Fruit fly (Drosophila melanogaster) whole organism, embryonic: ENCODE data around the gene CG31922.

ENCODE experiments used
- Atf6 ChIP-seq: fragments of 200-800 bp; sonication (Bioruptor generic); IDR thresholded peaks from 2 replicates; pipeline ENCODE4 v1.3.6; 2022; ENCODE audit warnings: missing biosample characterization, missing genetic modification characterization
- Bdp1 ChIP-seq: fragments of 200-800 bp; sonication (Bioruptor generic); optimal IDR thresholded peaks from 3 replicates; lab custom pipeline; 2016; ENCODE audit warnings: missing biosample characterization, missing genetic modification characterization
- CG10147 ChIP-seq: fragments of 200-800 bp; sonication (Bioruptor generic); optimal IDR thresholded peaks from 2 replicates; lab custom pipeline; 2019; ENCODE audit warnings: missing biosample characterization, mild to moderate bottlenecking, missing genetic modification characterization, moderate library complexity
- CG10267 ChIP-seq: fragments of 200-800 bp; sonication (Bioruptor generic); optimal IDR thresholded peaks from 2 replicates; lab custom pipeline; 2018; ENCODE audit warnings: missing biosample characterization, mild to moderate bottlenecking, missing genetic modification characterization, moderate library complexity
- CG11456 ChIP-seq: fragments of 200-800 bp; sonication (Bioruptor generic); IDR thresholded peaks from 3 replicates; pipeline ENCODE4 v1.3.6; 2022; ENCODE audit warnings: missing biosample characterization, missing genetic modification characterization
- CG12769 ChIP-seq: fragments of 200-800 bp; sonication (Bioruptor generic); optimal IDR thresholded peaks from 2 replicates; lab custom pipeline; 2019; ENCODE audit warnings: missing biosample characterization, mild to moderate bottlenecking, missing genetic modification characterization, moderate library complexity
- CG13296 ChIP-seq: fragments of 200-800 bp; sonication (Bioruptor generic); optimal IDR thresholded peaks from 3 replicates; lab custom pipeline; 2018; ENCODE audit warnings: missing biosample characterization, mild to moderate bottlenecking, missing genetic modification characterization
- CG14014 ChIP-seq: fragments of 200-800 bp; sonication (Bioruptor generic); IDR thresholded peaks from 2 replicates; pipeline ENCODE4 v1.3.6; 2022; ENCODE audit warnings: missing biosample characterization, missing genetic modification characterization
- CG16815 ChIP-seq: fragments of 200-800 bp; sonication (Bioruptor generic); optimal IDR thresholded peaks from 3 replicates; lab custom pipeline; 2017; ENCODE audit warnings: missing biosample characterization, mild to moderate bottlenecking, missing genetic modification characterization
- CG17802 ChIP-seq: fragments of 200-800 bp; sonication (Bioruptor generic); optimal IDR thresholded peaks from 2 replicates; lab custom pipeline; 2018; ENCODE audit warnings: missing biosample characterization, mild to moderate bottlenecking, missing genetic modification characterization, moderate library complexity
- CG18619 ChIP-seq: fragments of 200-800 bp; sonication (Bioruptor generic); optimal IDR thresholded peaks from 3 replicates; lab custom pipeline; 2017; ENCODE audit warnings: missing biosample characterization, mild to moderate bottlenecking, missing genetic modification characterization
- CG2889 ChIP-seq: fragments of 200-800 bp; sonication (Bioruptor generic); IDR thresholded peaks from 3 replicates; pipeline ENCODE4 v1.3.6; 2022; ENCODE audit warnings: missing biosample characterization, missing genetic modification characterization
- CG30020 ChIP-seq: fragments of 200-800 bp; optimal IDR thresholded peaks from 2 replicates; lab custom pipeline; 2019; ENCODE audit warnings: missing biosample characterization, mild to moderate bottlenecking, missing genetic modification characterization, moderate library complexity
- CG3065 ChIP-seq: fragments of 200-800 bp; sonication (Bioruptor generic); optimal IDR thresholded peaks from 2 replicates; lab custom pipeline; 2016; ENCODE audit warnings: missing biosample characterization, missing genetic modification characterization
- CG3995 ChIP-seq: fragments of 200-800 bp; sonication (Bioruptor generic); optimal IDR thresholded peaks from 3 replicates; lab custom pipeline; 2016; ENCODE audit warnings: missing biosample characterization, missing genetic modification characterization
- CG4360 ChIP-seq: fragments of 200-800 bp; sonication (Bioruptor generic); IDR thresholded peaks from 2 replicates; pipeline ENCODE4 v1.3.6; 2022; ENCODE audit warnings: missing biosample characterization, missing genetic modification characterization
- CG4424 ChIP-seq: fragments of 200-800 bp; sonication (Bioruptor generic); optimal IDR thresholded peaks from 3 replicates; lab custom pipeline; 2016; ENCODE audit warnings: missing biosample characterization, missing genetic modification characterization
- CG4820 ChIP-seq: fragments of 200-800 bp; sonication (Bioruptor generic); optimal IDR thresholded peaks from 3 replicates; lab custom pipeline; 2016; ENCODE audit warnings: missing biosample characterization, missing genetic modification characterization
- CG6791 ChIP-seq: fragments of 200-800 bp; sonication (Bioruptor generic); IDR thresholded peaks from 3 replicates; pipeline ENCODE4 v1.3.6; 2022; ENCODE audit warnings: missing biosample characterization, missing genetic modification characterization; ENCODE audit not compliant: partially characterized antibody
- CG7839 ChIP-seq: fragments of 200-800 bp; sonication (Bioruptor generic); optimal IDR thresholded peaks from 3 replicates; lab custom pipeline; 2018; ENCODE audit warnings: missing biosample characterization, mild to moderate bottlenecking, missing genetic modification characterization, moderate library complexity
- CG8290 ChIP-seq, 3 experiments: fragments of 200-800 bp; sonication (Bioruptor generic); optimal IDR thresholded peaks; 2 replicates each; lab custom pipeline; 2016 to 2019; ENCODE audit warnings: missing biosample characterization in 3 of 3, missing genetic modification characterization in 3 of 3, mild to moderate bottlenecking in 2 of 3, moderate library complexity in 1 of 3
- Dbx ChIP-seq: fragments of 200-800 bp; sonication (Bioruptor generic); IDR thresholded peaks from 3 replicates; pipeline ENCODE4 v1.3.6; 2022; ENCODE audit warnings: missing biosample characterization, missing genetic modification characterization
- Doc2 ChIP-seq: fragments of 200-800 bp; sonication (Bioruptor generic); IDR thresholded peaks from 2 replicates; pipeline ENCODE4 v1.3.6; 2022; ENCODE audit warnings: missing biosample characterization, missing genetic modification characterization
- Doc3 ChIP-seq: fragments of 200-800 bp; sonication (Bioruptor generic); IDR thresholded peaks from 3 replicates; pipeline ENCODE4 v1.3.6; 2022; ENCODE audit warnings: missing biosample characterization, missing genetic modification characterization; ENCODE audit not compliant: partially characterized antibody
- Drgx ChIP-seq: fragments of 200-800 bp; sonication (Bioruptor generic); IDR thresholded peaks from 2 replicates; pipeline ENCODE4 v1.3.6; 2022; ENCODE audit warnings: missing biosample characterization, missing genetic modification characterization
- Fer1 ChIP-seq: fragments of 200-800 bp; sonication (Bioruptor generic); optimal IDR thresholded peaks from 2 replicates; lab custom pipeline; 2017; ENCODE audit warnings: missing biosample characterization, mild to moderate bottlenecking, missing genetic modification characterization
- HmgD ChIP-seq: fragments of 200-800 bp; sonication (Bioruptor generic); optimal IDR thresholded peaks from 3 replicates; lab custom pipeline; 2016; ENCODE audit warnings: missing biosample characterization, missing genetic modification characterization
- Hr78 ChIP-seq, 2 experiments: fragments of 200-800 bp in 1 of 2; fragments of >200 bp in 1 of 2; sonication (Bioruptor generic) in 1 of 2; optimal IDR thresholded peaks; 2 replicates each; lab custom pipeline; 2017 to 2019; ENCODE audit warnings: missing biosample characterization in 2 of 2, missing genetic modification characterization in 2 of 2, mild to moderate bottlenecking in 1 of 2, moderate library complexity in 1 of 2
- Lpt ChIP-seq: fragments of >200 bp; optimal IDR thresholded peaks from 2 replicates; lab custom pipeline; 2018; ENCODE audit warnings: missing biosample characterization, missing genetic modification characterization
- MBD-R2 ChIP-seq: fragments of 200-800 bp; sonication (Bioruptor generic); IDR thresholded peaks from 2 replicates; pipeline ENCODE4 v1.3.6; 2022; ENCODE audit warnings: missing biosample characterization, missing genetic modification characterization
- Myb ChIP-seq: fragments of 200-800 bp; sonication (Bioruptor generic); optimal IDR thresholded peaks from 2 replicates; lab custom pipeline; 2016; ENCODE audit warnings: missing biosample characterization, missing genetic modification characterization
- NC2β ChIP-seq: fragments of 200-800 bp; sonication (Bioruptor generic); optimal IDR thresholded peaks from 2 replicates; lab custom pipeline; 2016; ENCODE audit warnings: missing biosample characterization, missing genetic modification characterization
- Usf ChIP-seq: fragments of 200-800 bp; sonication (Bioruptor generic); optimal IDR thresholded peaks from 2 replicates; lab custom pipeline; 2017; ENCODE audit warnings: missing genotype, missing biosample characterization, missing genetic modification characterization
- Xrp1 ChIP-seq: fragments of 200-800 bp; sonication (Bioruptor generic); IDR thresholded peaks from 2 replicates; pipeline ENCODE4 v1.3.6; 2022; ENCODE audit warnings: missing biosample characterization, missing genetic modification characterization
- ap ChIP-seq: fragments of 200-800 bp; sonication (Bioruptor generic); IDR thresholded peaks from 2 replicates; pipeline ENCODE4 v1.3.6; 2022; ENCODE audit warnings: missing biosample characterization, missing genetic modification characterization
- btn ChIP-seq: fragments of 200-800 bp; sonication (Bioruptor generic); optimal IDR thresholded peaks from 2 replicates; lab custom pipeline; 2016; ENCODE audit warnings: missing biosample characterization, missing genetic modification characterization
- dimm ChIP-seq: fragments of 200-800 bp; sonication (Bioruptor generic); IDR thresholded peaks from 2 replicates; pipeline ENCODE4 v1.3.6; 2022; ENCODE audit warnings: missing biosample characterization, missing genetic modification characterization
- dpn ChIP-seq, 2 experiments: fragments of 200-800 bp; sonication (Bioruptor generic); optimal IDR thresholded peaks; 3 replicates each; lab custom pipeline; 2016; ENCODE audit warnings: missing biosample characterization in 2 of 2, missing genetic modification characterization in 2 of 2
- gcm ChIP-seq: fragments of 200-800 bp; sonication (Bioruptor generic); optimal IDR thresholded peaks from 2 replicates; lab custom pipeline; 2019; ENCODE audit warnings: missing biosample characterization, mild to moderate bottlenecking, missing genetic modification characterization, moderate library complexity
- kah ChIP-seq: fragments of 200-800 bp; sonication (Bioruptor generic); optimal IDR thresholded peaks from 2 replicates; lab custom pipeline; 2018; ENCODE audit warnings: missing biosample characterization, mild to moderate bottlenecking, missing genetic modification characterization
- lab ChIP-seq: fragments of 200-800 bp; sonication (Bioruptor generic); optimal IDR thresholded peaks from 3 replicates; lab custom pipeline; 2017; ENCODE audit warnings: missing biosample characterization, missing genetic modification characterization, mild to moderate bottlenecking, moderate library complexity, missing genetic modification reagents
- mirr ChIP-seq: fragments of 200-800 bp; sonication (Bioruptor generic); optimal IDR thresholded peaks from 3 replicates; lab custom pipeline; 2018; ENCODE audit warnings: missing biosample characterization, mild to moderate bottlenecking, missing genetic modification characterization
- pnt ChIP-seq: fragments of 200-800 bp; sonication (Bioruptor generic); optimal IDR thresholded peaks from 3 replicates; lab custom pipeline; 2016; ENCODE audit warnings: missing biosample characterization, missing genetic modification characterization
- psq ChIP-seq: fragments of 200-800 bp; sonication (Bioruptor generic); optimal IDR thresholded peaks from 2 replicates; lab custom pipeline; 2017; ENCODE audit warnings: missing biosample characterization, missing genetic modification characterization
- salm ChIP-seq: fragments of 200-800 bp; sonication (Bioruptor generic); optimal IDR thresholded peaks from 2 replicates; lab custom pipeline; 2018; ENCODE audit warnings: missing biosample characterization, mild to moderate bottlenecking, missing genetic modification characterization
- seq ChIP-seq: fragments of 200-800 bp; sonication (Bioruptor generic); IDR thresholded peaks from 2 replicates; pipeline ENCODE4 v1.3.6; 2022; ENCODE audit warnings: missing biosample characterization, missing genetic modification characterization
- sisA ChIP-seq: fragments of 200-800 bp; sonication (Bioruptor generic); IDR thresholded peaks from 2 replicates; pipeline ENCODE4 v1.3.6; 2022; ENCODE audit warnings: missing biosample characterization, missing genetic modification characterization
- toy ChIP-seq: fragments of 200-800 bp; sonication (Bioruptor generic); IDR thresholded peaks from 2 replicates; pipeline ENCODE4 v1.3.6; 2022; ENCODE audit warnings: missing biosample characterization, missing genetic modification characterization

Gene CG31922

dm6 chr2L:1144371-1145360 is 25.3 kb upstream of the CG31922 start (continued):
- TF ChIP-seq CG18619 (GFP tag; lab: Kevin White, UChicago) (peak; percentile 31), Doc3 (GFP tag; lab: Robert Waterston, UW) (no peak), seq (GFP tag; lab: Robert Waterston, UW) (0 out of 2 replicates have a peak, but pooled peaks have one; percentile 13), MBD-R2 (GFP tag; lab: Robert Waterston, UW) (no peak; the same call in 1 of the 2 replicates), Xrp1 (GFP tag; lab: Robert Waterston, UW) (peak; percentile 63), lab (peak; percentile 73), NC2β (GFP tag; lab: Kevin White, UChicago) (peak; percentile 8), toy (GFP tag; lab: Robert Waterston, UW) (no peak), CG3995 (GFP tag; lab: Kevin White, UChicago) (no peak), CG4424 (GFP tag; lab: Kevin White, UChicago) (peak; percentile 55), CG14014 (GFP tag; lab: Robert Waterston, UW) (0 out of 2 replicates have a peak, but pooled peaks have one; percentile 40), CG3065 (GFP tag; lab: Kevin White, UChicago) (no peak), HmgD (GFP tag; lab: Kevin White, UChicago) (no peak), CG16815 (peak; percentile 30), Dbx (no peak), dimm (GFP tag; lab: Robert Waterston, UW) (no peak), Lpt (no peak), CG17802 (peak; percentile 7), Bdp1 (GFP tag; lab: Kevin White, UChicago) (no peak), Atf6 (GFP tag; lab: Robert Waterston, UW) (0 out of 2 replicates have a peak, but pooled peaks have one; percentile 30), Drgx (GFP tag; lab: Robert Waterston, UW) (peak; percentile 43; the same call in 1 of the 2 replicates), dpn (GFP tag; optimal IDR thresholded peaks at IDR 0.05; lab: Kevin White, UChicago) (peak in 1 of 2 experiments; percentile 35), CG2889 (0 out of 3 replicates have a peak, but pooled peaks have one; percentile 16), CG30020 (tag; lab: Kevin White, UChicago) (no peak), sisA (GFP tag; lab: Robert Waterston, UW) (peak; percentile 47), Myb (GFP tag; lab: Kevin White, UChicago) (peak; percentile 5), Hr78 (GFP tag; optimal IDR thresholded peaks at IDR 0.05; lab: Kevin White, UChicago) (no peak), Usf (no peak), CG13296 (GFP tag; lab: Kevin White, UChicago) (peak; percentile 42), CG7839 (tag; lab: Kevin White, UChicago) (peak; percentile 67), mirr (GFP tag; lab: Kevin White, UChicago) (no peak), ap (GFP tag; lab: Robert Waterston, UW) (0 out of 2 replicates have a peak, but pooled peaks have one; percentile 8), psq (GFP tag; lab: Kevin White, UChicago) (no peak), CG12769 (tag; lab: Kevin White, UChicago) (peak; percentile 79), CG11456 (GFP tag; lab: Robert Waterston, UW) (no peak), gcm (GFP tag; lab: Kevin White, UChicago) (peak; percentile 3), CG4820 (GFP tag; lab: Kevin White, UChicago) (peak; percentile 33), kah (GFP tag; lab: Kevin White, UChicago) (peak; percentile 2), salm (tag; lab: Kevin White, UChicago) (peak; percentile 23), Doc2 (GFP tag; lab: Robert Waterston, UW) (no peak), CG10147 (GFP tag; lab: Kevin White, UChicago) (peak; percentile 57), Fer1 (GFP tag; lab: Kevin White, UChicago) (peak; percentile 47), pnt (GFP tag; lab: Kevin White, UChicago) (no peak), CG6791 (GFP tag; lab: Robert Waterston, UW) (no peak), btn (GFP tag; lab: Kevin White, UChicago) (no peak), CG10267 (tag; lab: Kevin White, UChicago) (peak; percentile 32), CG8290 (GFP tag; optimal IDR thresholded peaks at IDR 0.05; lab: Kevin White, UChicago) (no peak), CG8290 (tag; optimal IDR thresholded peaks at IDR 0.05; lab: Kevin White, UChicago) (peak in 1 of 2 experiments; percentile 57), CG4360 (GFP tag; lab: Robert Waterston, UW) (no peak)
